Fruit fly (Drosophila melanogaster): ENCODE data around the gene sina.

Gene sina

dm6 chr3L:16824725-16825124, 28.8 kb upstream of the sina start (continued):
- TF ChIP-seq CG9609 (GFP tag; optimal IDR thresholded peaks at IDR 0.05), result no peak
- TF ChIP-seq CG4820 (GFP tag; optimal IDR thresholded peaks at IDR 0.05), result no peak
- peak; percentile 80 for TF ChIP-seq CG4360 (GFP tag; IDR thresholded peaks at IDR 0.05)

- peak; percentile 7 for TF ChIP-seq Oli (tag; optimal IDR thresholded peaks at IDR 0.05)
- TF ChIP-seq CG11504 (tag; optimal IDR thresholded peaks at IDR 0.05), result peak; percentile 73
- peak; percentile 72 for TF ChIP-seq gem (tag; optimal IDR thresholded peaks at IDR 0.05)
- TF ChIP-seq CG4707 (GFP tag; optimal IDR thresholded peaks at IDR 0.05), result no peak
- no peak for TF ChIP-seq Rfx (GFP tag; IDR thresholded peaks at IDR 0.05)
- TF ChIP-seq HLH4C (GFP tag; IDR thresholded peaks at IDR 0.05; ENCODE audit: partially characterized antibody), result no peak
- peak; percentile 21; the same call in 1 of the 2 replicates for TF ChIP-seq Ada2b (GFP tag; IDR thresholded peaks at IDR 0.05)
- peak; percentile 47 for TF ChIP-seq CG7556 (GFP tag; optimal IDR thresholded peaks at IDR 0.05)
- TF ChIP-seq CG4424 (GFP tag; optimal IDR thresholded peaks at IDR 0.05), result peak; percentile 8
- TF ChIP-seq lola (GFP tag; optimal IDR thresholded peaks at IDR 0.05), result peak in 1 of 3 experiments; percentile 16
- peak; percentile 62 for TF ChIP-seq CG15269 (tag; optimal IDR thresholded peaks at IDR 0.05)
- TF ChIP-seq Sox100B (GFP tag; optimal IDR thresholded peaks at IDR 0.05), result peak; percentile 13
- peak; percentile 17 for TF ChIP-seq CG13296 (GFP tag; optimal IDR thresholded peaks at IDR 0.05)
- TF ChIP-seq Ptx1 (GFP tag; IDR thresholded peaks at IDR 0.05), result peak; percentile 45
- TF ChIP-seq Xrp1 (GFP tag; IDR thresholded peaks at IDR 0.05), result peak; percentile 32; the same call in 1 of the 2 replicates
- TF ChIP-seq Ets65A (GFP tag), result peak; percentile 66
- TF ChIP-seq Dref (GFP tag; IDR thresholded peaks at IDR 0.05), result no peak
- TF ChIP-seq CG16863 (GFP tag; optimal IDR thresholded peaks at IDR 0.05), result no peak
- peak; percentile 68 for TF ChIP-seq dmrt99B (tag; optimal IDR thresholded peaks at IDR 0.05)
- TF ChIP-seq Six4 (GFP tag; optimal IDR thresholded peaks at IDR 0.05), result no peak
- peak; percentile 8 for TF ChIP-seq CG12659 (GFP tag; optimal IDR thresholded peaks at IDR 0.05)
- no peak for TF ChIP-seq CG30020 (tag; optimal IDR thresholded peaks at IDR 0.05)
- no peak; the same call in 2 of the 3 replicates for TF ChIP-seq dysf (GFP tag; IDR thresholded peaks at IDR 0.05)
- peak; percentile 66 for TF ChIP-seq CoRest (tag; optimal IDR thresholded peaks at IDR 0.05)
- TF ChIP-seq toy (GFP tag; IDR thresholded peaks at IDR 0.05), result no peak
- peak; percentile 31 for TF ChIP-seq CG2712 (tag; optimal IDR thresholded peaks at IDR 0.05)
- TF ChIP-seq CG11695 (GFP tag; IDR thresholded peaks at IDR 0.05), result peak; percentile 32; the same call in 1 of the 3 replicates
- no peak for TF ChIP-seq oc (tag; optimal IDR thresholded peaks at IDR 0.05)
- peak; percentile 7 for TF ChIP-seq CG18619 (GFP tag; optimal IDR thresholded peaks at IDR 0.05)
- TF ChIP-seq CG4820 (GFP tag; optimal IDR thresholded peaks at IDR 0.05), result no peak
- TF ChIP-seq CG8944 (GFP tag; optimal IDR thresholded peaks at IDR 0.05), result no peak
- TF ChIP-seq CG9727 (GFP tag; optimal IDR thresholded peaks at IDR 0.05), result peak; percentile 9
- peak; percentile 51 for TF ChIP-seq Sox102F (GFP tag; optimal IDR thresholded peaks at IDR 0.05)
- TF ChIP-seq Ssrp (tag; optimal IDR thresholded peaks at IDR 0.05), result peak; percentile 46
- peak; percentile 56 for TF ChIP-seq grau (tag; optimal IDR thresholded peaks at IDR 0.05)
- peak; percentile 56 for TF ChIP-seq CG7839 (tag; optimal IDR thresholded peaks at IDR 0.05)
- TF ChIP-seq CG17361 (GFP tag; IDR thresholded peaks at IDR 0.05), result 0 out of 3 replicates have a peak, but pooled peaks have one; percentile 45
- peak; percentile 7 for TF ChIP-seq fd96Cb (tag; optimal IDR thresholded peaks at IDR 0.05)
- TF ChIP-seq CG17829 (tag; optimal IDR thresholded peaks at IDR 0.05), result peak; percentile 19
- TF ChIP-seq CG17385 (GFP tag; optimal IDR thresholded peaks at IDR 0.05), result peak; percentile 14
- peak; percentile 45 for TF ChIP-seq CG9437 (GFP tag; optimal IDR thresholded peaks at IDR 0.05)
- TF ChIP-seq sima (GFP tag; optimal IDR thresholded peaks at IDR 0.05), result no peak
- no peak for TF ChIP-seq CG1603 (tag; optimal IDR thresholded peaks at IDR 0.05)
- no peak for TF ChIP-seq CG18764 (GFP tag; optimal IDR thresholded peaks at IDR 0.05)
- no peak for TF ChIP-seq bowl (GFP tag; IDR thresholded peaks at IDR 0.05)
- peak in 1 of 2 experiments; percentile 10 for TF ChIP-seq bsh (GFP tag; optimal IDR thresholded peaks at IDR 0.05)
These were observed 28.4 kb upstream of the sina start for dm6 chr3L:16825195-16825594.
